Fruit fly (Drosophila melanogaster) whole organism, embryonic: ENCODE results near the gene upSET.

Experiments used
- CG10462 ChIP-seq: fragments of 200-800 bp; sonication (Bioruptor generic); optimal IDR thresholded peaks from 2 replicates; lab custom pipeline; 2016; ENCODE audit warnings: missing biosample characterization, missing genetic modification characterization
- CG10543 ChIP-seq: fragments of 200-800 bp; sonication (Bioruptor generic); optimal IDR thresholded peaks from 3 replicates; lab custom pipeline; 2017; ENCODE audit warnings: missing biosample characterization, mild to moderate bottlenecking, missing genetic modification characterization, moderate library complexity
- CG11085 ChIP-seq: fragments of 200-800 bp; sonication (Bioruptor generic); IDR thresholded peaks from 2 replicates; pipeline ENCODE4 v1.3.6; 2022; ENCODE audit warnings: missing biosample characterization, missing genetic modification characterization
- CG11247 ChIP-seq: fragments of 200-800 bp; sonication (Bioruptor generic); IDR thresholded peaks from 2 replicates; pipeline ENCODE4 v1.3.6; 2022; ENCODE audit warnings: missing biosample characterization, missing genetic modification characterization
- CG12219 ChIP-seq: fragments of 200-800 bp; sonication (Bioruptor generic); optimal IDR thresholded peaks from 3 replicates; lab custom pipeline; 2018; ENCODE audit warnings: missing biosample characterization, mild to moderate bottlenecking, missing genetic modification characterization
- CG12236 ChIP-seq: fragments of 200-800 bp; sonication (Bioruptor generic); optimal IDR thresholded peaks from 2 replicates; lab custom pipeline; 2016; ENCODE audit warnings: missing biosample characterization, missing genetic modification characterization
- CG1233 ChIP-seq: fragments of 200-800 bp; sonication (Bioruptor generic); optimal IDR thresholded peaks from 4 replicates; lab custom pipeline; 2018; ENCODE audit warnings: missing biosample characterization, mild to moderate bottlenecking, missing genetic modification characterization
- CG13296 ChIP-seq: fragments of 200-800 bp; sonication (Bioruptor generic); optimal IDR thresholded peaks from 3 replicates; lab custom pipeline; 2018; ENCODE audit warnings: missing biosample characterization, mild to moderate bottlenecking, missing genetic modification characterization
- CG15601 ChIP-seq: fragments of 200-800 bp; sonication (Bioruptor generic); optimal IDR thresholded peaks from 3 replicates; lab custom pipeline; 2019; ENCODE audit warnings: missing biosample characterization, mild to moderate bottlenecking, missing genetic modification characterization, moderate library complexity
- CG16863 ChIP-seq: fragments of 200-800 bp; sonication (Bioruptor generic); optimal IDR thresholded peaks from 3 replicates; lab custom pipeline; 2016; ENCODE audit warnings: missing biosample characterization, missing genetic modification characterization
- CG17912 ChIP-seq: fragments of 200-800 bp; sonication (Bioruptor generic); optimal IDR thresholded peaks from 2 replicates; lab custom pipeline; 2018; ENCODE audit warnings: missing biosample characterization, mild to moderate bottlenecking, missing genetic modification characterization
- CG31388 ChIP-seq: fragments of 200-800 bp; sonication (Bioruptor generic); optimal IDR thresholded peaks from 2 replicates; lab custom pipeline; 2016; ENCODE audit warnings: missing biosample characterization, missing genetic modification characterization
- CG32532 ChIP-seq: fragments of 200-800 bp; sonication (Bioruptor generic); IDR thresholded peaks from 2 replicates; pipeline ENCODE4 v1.3.6; 2022; ENCODE audit warnings: missing biosample characterization, missing genetic modification characterization
- CG33213 ChIP-seq: fragments of 200-800 bp; sonication (Bioruptor generic); optimal IDR thresholded peaks from 3 replicates; lab custom pipeline; 2016; ENCODE audit warnings: missing biosample characterization, missing genetic modification characterization
- CG6765 ChIP-seq: fragments of 200-800 bp; sonication (Bioruptor generic); optimal IDR thresholded peaks from 3 replicates; lab custom pipeline; 2017; ENCODE audit warnings: missing biosample characterization, mild to moderate bottlenecking, missing genetic modification characterization
- CG7556 ChIP-seq: fragments of 200-800 bp; sonication (Bioruptor generic); optimal IDR thresholded peaks from 2 replicates; lab custom pipeline; 2017; ENCODE audit warnings: missing biosample characterization, mild to moderate bottlenecking, missing genetic modification characterization
- CG8290 ChIP-seq, 3 experiments: fragments of 200-800 bp; sonication (Bioruptor generic); optimal IDR thresholded peaks; 2 replicates each; lab custom pipeline; 2016 to 2019; ENCODE audit warnings: missing biosample characterization in 3 of 3, missing genetic modification characterization in 3 of 3, mild to moderate bottlenecking in 2 of 3, moderate library complexity in 1 of 3
- Doc3 ChIP-seq: fragments of 200-800 bp; sonication (Bioruptor generic); IDR thresholded peaks from 3 replicates; pipeline ENCODE4 v1.3.6; 2022; ENCODE audit warnings: missing biosample characterization, missing genetic modification characterization; ENCODE audit not compliant: partially characterized antibody
- GATAe ChIP-seq: fragments of 200-800 bp; sonication (Bioruptor generic); conservative IDR thresholded peaks from 2 replicates; pipeline ENCODE4 v1.3.6; 2022; ENCODE audit warnings: missing biosample characterization, missing genetic modification characterization
- Hey ChIP-seq: fragments of 200-800 bp; sonication (Bioruptor generic); optimal IDR thresholded peaks from 3 replicates; lab custom pipeline; 2018; ENCODE audit warnings: missing biosample characterization, mild to moderate bottlenecking, missing genetic modification characterization
- Mad ChIP-seq: fragments of 200-800 bp; sonication (Bioruptor generic); optimal IDR thresholded peaks from 2 replicates; lab custom pipeline; 2016; ENCODE audit warnings: missing biosample characterization, missing genetic modification characterization
- Med ChIP-seq: fragments of 200-800 bp; sonication (Bioruptor generic); peaks from one replicate; lab custom pipeline; 2016; ENCODE audit warnings: missing biosample characterization, missing genetic modification characterization, mild to moderate bottlenecking, inconsistent platforms, moderate library complexity
- Meics ChIP-seq: fragments of 200-800 bp; sonication (Bioruptor generic); optimal IDR thresholded peaks from 2 replicates; lab custom pipeline; 2017; ENCODE audit warnings: missing biosample characterization, mild to moderate bottlenecking, missing genetic modification characterization
- Mes4 ChIP-seq: fragments of 200-800 bp; sonication (Bioruptor generic); optimal IDR thresholded peaks from 2 replicates; lab custom pipeline; 2016; ENCODE audit warnings: missing biosample characterization, missing genetic modification characterization
- PHDP ChIP-seq: fragments of 200-800 bp; sonication (Bioruptor generic); optimal IDR thresholded peaks from 3 replicates; lab custom pipeline; 2018; ENCODE audit warnings: missing biosample characterization, mild to moderate bottlenecking, missing genetic modification characterization, moderate library complexity
- Poxn ChIP-seq: fragments of 200-800 bp; sonication (Bioruptor generic); IDR thresholded peaks from 2 replicates; pipeline ENCODE4 v1.3.6; 2022; ENCODE audit warnings: missing biosample characterization, missing genetic modification characterization
- Rfx ChIP-seq: fragments of 200-800 bp; sonication (Bioruptor generic); IDR thresholded peaks from 2 replicates; pipeline ENCODE4 v1.3.6; 2022; ENCODE audit warnings: missing biosample characterization, missing genetic modification characterization
- Stat92E ChIP-seq, 3 experiments: fragments of >200 bp in 2 of 3; fragments of 200-800 bp in 1 of 3; sonication (Bioruptor generic) in 1 of 3; optimal IDR thresholded peaks; 2 replicates each; lab custom pipeline; 2017 to 2019; ENCODE audit warnings: missing biosample characterization in 3 of 3, missing genetic modification characterization in 3 of 3, mild to moderate bottlenecking in 1 of 3, moderate library complexity in 1 of 3
- Xbp1 ChIP-seq: fragments of 200-800 bp; sonication (Bioruptor generic); optimal IDR thresholded peaks from 3 replicates; lab custom pipeline; 2016; ENCODE audit warnings: missing biosample characterization, mild to moderate bottlenecking, missing genetic modification characterization
- Xrp1 ChIP-seq: fragments of 200-800 bp; sonication (Bioruptor generic); IDR thresholded peaks from 2 replicates; pipeline ENCODE4 v1.3.6; 2022; ENCODE audit warnings: missing biosample characterization, missing genetic modification characterization
- ato ChIP-seq: fragments of 200-800 bp; sonication (Bioruptor generic); IDR thresholded peaks from 2 replicates; pipeline ENCODE4 v1.3.6; 2022; ENCODE audit warnings: missing biosample characterization, missing genetic modification characterization; ENCODE audit not compliant: partially characterized antibody
- eyg ChIP-seq: fragments of 200-800 bp; sonication (Bioruptor generic); optimal IDR thresholded peaks from 3 replicates; lab custom pipeline; 2016; ENCODE audit warnings: missing biosample characterization, missing genetic modification characterization
- hbn ChIP-seq: fragments of 200-800 bp; sonication (Bioruptor generic); IDR thresholded peaks from 2 replicates; pipeline ENCODE4 v1.3.6; 2022; ENCODE audit warnings: missing biosample characterization, missing genetic modification characterization; ENCODE audit not compliant: partially characterized antibody
- her ChIP-seq: fragments of 200-800 bp; sonication (Bioruptor generic); optimal IDR thresholded peaks from 2 replicates; lab custom pipeline; 2016; ENCODE audit warnings: missing biosample characterization, missing genetic modification characterization
- inv ChIP-seq: fragments of 200-800 bp; sonication (Bioruptor generic); IDR thresholded peaks from 2 replicates; pipeline ENCODE4 v1.3.6; 2022; ENCODE audit warnings: missing biosample characterization, missing genetic modification characterization; ENCODE audit not compliant: partially characterized antibody
- lola ChIP-seq, 3 experiments: fragments of >200 bp in 2 of 3; fragments of 200-800 bp in 1 of 3; sonication (Bioruptor generic) in 1 of 3; optimal IDR thresholded peaks; 2 replicates each; lab custom pipeline; 2017 to 2019; ENCODE audit warnings: missing biosample characterization in 3 of 3, missing genetic modification characterization in 3 of 3, mild to moderate bottlenecking in 1 of 3, moderate library complexity in 1 of 3
- pzg ChIP-seq: fragments of 200-800 bp; sonication (Bioruptor generic); optimal IDR thresholded peaks from 3 replicates; lab custom pipeline; 2018; ENCODE audit warnings: missing biosample characterization, mild to moderate bottlenecking, missing genetic modification characterization, moderate library complexity
- shn ChIP-seq: fragments of 200-800 bp; sonication (Bioruptor generic); optimal IDR thresholded peaks from 3 replicates; lab custom pipeline; 2016; ENCODE audit warnings: missing biosample characterization, missing genetic modification characterization
- slou ChIP-seq: fragments of 200-800 bp; sonication (Bioruptor generic); optimal IDR thresholded peaks from 3 replicates; lab custom pipeline; 2016; ENCODE audit warnings: missing biosample characterization, missing genetic modification characterization
- sna ChIP-seq: fragments of 200-800 bp; sonication (Bioruptor generic); IDR thresholded peaks from 2 replicates; pipeline ENCODE4 v1.3.6; 2022; ENCODE audit warnings: missing biosample characterization, missing genetic modification characterization; ENCODE audit not compliant: partially characterized antibody
- sqz ChIP-seq: fragments of 200-800 bp; sonication (Bioruptor generic); optimal IDR thresholded peaks from 3 replicates; lab custom pipeline; 2018; ENCODE audit warnings: missing biosample characterization, mild to moderate bottlenecking, missing genetic modification characterization
- sug ChIP-seq: fragments of 200-800 bp; optimal IDR thresholded peaks from 2 replicates; lab custom pipeline; 2019; ENCODE audit warnings: missing biosample characterization, mild to moderate bottlenecking, missing genetic modification characterization, moderate library complexity
- vfl ChIP-seq: fragments of 200-800 bp; sonication (Bioruptor generic); optimal IDR thresholded peaks from 2 replicates; lab custom pipeline; 2016; ENCODE audit warnings: missing biosample characterization, missing genetic modification characterization
- vvl ChIP-seq: fragments of 200-800 bp; sonication (Bioruptor generic); IDR thresholded peaks from 2 replicates; pipeline ENCODE4 v1.3.6; 2022; ENCODE audit warnings: missing biosample characterization, missing genetic modification characterization
- zen ChIP-seq: fragments of 200-800 bp; sonication (Bioruptor generic); optimal IDR thresholded peaks from 3 replicates; lab custom pipeline; 2018; ENCODE audit warnings: missing biosample characterization, mild to moderate bottlenecking, missing genetic modification characterization, moderate library complexity

Gene upSET

DNA sequence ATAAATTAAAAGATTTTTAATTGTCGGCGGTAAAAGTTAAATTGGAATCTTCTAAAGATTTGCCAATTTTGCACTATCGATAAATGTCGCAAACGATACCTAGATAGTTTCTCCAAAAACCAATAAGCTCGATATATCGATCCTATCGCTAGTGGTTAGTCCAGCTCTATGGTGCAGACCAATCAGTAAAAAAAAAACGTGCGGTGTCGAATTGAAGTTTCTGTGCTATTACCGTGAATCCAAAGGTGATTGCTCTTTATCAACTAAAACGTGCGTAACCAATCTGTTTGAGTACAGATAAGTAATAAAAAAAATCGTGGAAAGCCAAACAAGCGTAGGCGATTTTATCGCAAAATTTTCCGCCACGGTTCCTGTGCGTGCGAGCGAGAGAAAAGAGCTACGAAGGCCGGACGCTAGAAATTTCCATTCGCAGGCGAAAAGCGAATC is 35.0 kb downstream of the upSET start, which contains the start of gene Hsp110 (continued):
- peak; percentile 54 for TF ChIP-seq CG13296 (GFP tag; lab: Kevin White, UChicago)
- TF ChIP-seq ato (GFP tag; lab: Robert Waterston, UW) = peak; percentile 99
- TF ChIP-seq zen = peak; percentile 29
- TF ChIP-seq CG10543 (GFP tag; lab: Kevin White, UChicago) = peak; percentile 29
- TF ChIP-seq CG32532 (GFP tag; lab: Robert Waterston, UW) = peak; percentile 53
- no peak for TF ChIP-seq CG12236 (GFP tag; lab: Kevin White, UChicago)
- peak; percentile 55 for TF ChIP-seq Rfx (GFP tag; lab: Robert Waterston, UW)
- TF ChIP-seq CG12219 (GFP tag; lab: Kevin White, UChicago) = no peak
- peak; percentile 24; the same call in 1 of the 2 replicates for TF ChIP-seq Xrp1 (GFP tag; lab: Robert Waterston, UW)
- TF ChIP-seq inv (GFP tag; lab: Robert Waterston, UW) = peak; percentile 99
- TF ChIP-seq Hey (tag; lab: Kevin White, UChicago) = no peak
- no peak for TF ChIP-seq CG7556 (GFP tag; lab: Kevin White, UChicago)
- TF ChIP-seq sqz (GFP tag; lab: Kevin White, UChicago) = peak; percentile 98
- TF ChIP-seq CG17912 = peak; percentile 62
- no peak for TF ChIP-seq CG10462 (GFP tag; lab: Kevin White, UChicago)
- TF ChIP-seq shn (GFP tag; lab: Kevin White, UChicago) = no peak
- no peak for TF ChIP-seq CG31388 (GFP tag; lab: Kevin White, UChicago)
- no peak for TF ChIP-seq vfl (GFP tag; lab: Kevin White, UChicago)
- TF ChIP-seq pzg (GFP tag; lab: Kevin White, UChicago) = peak; percentile 92
- peak; percentile 8 for TF ChIP-seq CG6765
- peak; percentile 24; the same call in 1 of the 2 replicates for TF ChIP-seq vvl (GFP tag; lab: Robert Waterston, UW)
- peak in 1 of 3 experiments; percentile 14 for TF ChIP-seq Stat92E (GFP tag; optimal IDR thresholded peaks at IDR 0.05; lab: Kevin White, UChicago)
- no peak for TF ChIP-seq CG8290 (GFP tag; optimal IDR thresholded peaks at IDR 0.05; lab: Kevin White, UChicago)
- TF ChIP-seq CG8290 (tag; optimal IDR thresholded peaks at IDR 0.05; lab: Kevin White, UChicago) = no peak
- TF ChIP-seq slou (GFP tag; lab: Kevin White, UChicago) = no peak
- peak; percentile 95 for TF ChIP-seq Doc3 (GFP tag; lab: Robert Waterston, UW)
- peak; percentile 52; the same call in 1 of the 2 replicates for TF ChIP-seq GATAe
- peak; percentile 56 for TF ChIP-seq CG33213 (GFP tag; lab: Kevin White, UChicago)

DNA sequence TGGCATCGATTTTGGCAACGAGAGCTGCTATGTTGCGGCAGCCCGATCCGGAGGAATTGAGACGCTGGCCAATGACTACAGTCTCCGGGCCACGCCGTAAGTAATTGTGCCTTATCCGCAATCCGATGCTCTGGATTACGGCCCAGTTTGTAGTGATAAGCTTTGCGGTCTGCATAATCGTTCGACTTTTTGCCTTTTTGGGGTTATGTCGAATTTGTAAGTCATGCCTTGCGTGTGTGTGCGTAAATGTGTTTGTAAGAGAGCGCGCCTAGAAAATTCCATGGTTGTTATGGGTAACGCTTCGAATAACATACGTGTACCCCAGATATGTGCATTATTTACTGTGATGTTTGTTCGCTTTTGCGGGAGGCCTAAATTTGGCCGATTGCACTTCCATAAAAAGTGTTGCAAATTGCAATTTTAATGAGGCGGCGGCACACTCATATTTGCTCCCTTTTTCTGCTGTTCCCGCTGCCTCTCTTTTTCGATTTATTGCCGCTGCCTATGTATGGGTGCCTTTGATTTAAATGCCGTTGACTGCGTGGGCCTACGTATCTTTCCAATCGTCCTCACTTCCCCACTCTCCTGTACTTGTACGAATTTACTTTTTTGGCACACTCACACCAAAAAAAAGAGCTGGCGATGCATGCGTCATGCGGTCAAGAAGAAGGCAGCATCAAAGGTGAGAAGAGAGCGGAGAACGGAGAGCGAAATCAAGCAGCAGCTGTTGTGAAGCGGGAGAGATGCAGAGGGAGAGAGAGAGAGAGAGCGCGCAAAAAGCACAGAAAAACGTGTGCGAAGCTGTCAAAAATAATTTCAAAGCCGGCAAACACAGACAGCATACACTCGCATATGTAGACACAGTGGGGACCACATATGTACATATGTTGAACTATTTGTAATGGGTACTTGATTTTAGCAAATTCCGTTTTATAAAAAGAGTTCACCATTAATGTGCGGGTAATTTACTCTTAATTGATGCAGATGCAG is 36.0 kb downstream of the upSET start:
- TF ChIP-seq Xbp1 (peak; percentile 26), hbn (GFP tag; lab: Robert Waterston, UW) (peak; percentile 42), Med (GFP tag; lab: Kevin White, UChicago) (peak; percentile 86), CG15601 (tag; lab: Kevin White, UChicago) (no peak), sna (GFP tag; lab: Robert Waterston, UW) (peak; percentile 34; the same call in 1 of the 2 replicates), Mes4 (GFP tag; lab: Kevin White, UChicago) (no peak), Mad (GFP tag; lab: Kevin White, UChicago) (no peak), Meics (GFP tag; lab: Kevin White, UChicago) (no peak), CG16863 (GFP tag; lab: Kevin White, UChicago) (no peak), PHDP (tag; lab: Kevin White, UChicago) (no peak), CG1233 (no peak), lola (GFP tag; optimal IDR thresholded peaks at IDR 0.05; lab: Kevin White, UChicago) (no peak), eyg (GFP tag; lab: Kevin White, UChicago) (no peak), CG11247 (GFP tag; lab: Robert Waterston, UW) (no peak), Poxn (GFP tag; lab: Robert Waterston, UW) (no peak), sug (peak; percentile 7), CG10462 (GFP tag; lab: Kevin White, UChicago) (no peak), her (GFP tag; lab: Kevin White, UChicago) (no peak), ato (GFP tag; lab: Robert Waterston, UW) (no peak), CG11085 (GFP tag; lab: Robert Waterston, UW) (no peak)
